Worm (Caenorhabditis elegans): ENCODE data around the gene ugt-67.

ugt-67 gene

DNA sequence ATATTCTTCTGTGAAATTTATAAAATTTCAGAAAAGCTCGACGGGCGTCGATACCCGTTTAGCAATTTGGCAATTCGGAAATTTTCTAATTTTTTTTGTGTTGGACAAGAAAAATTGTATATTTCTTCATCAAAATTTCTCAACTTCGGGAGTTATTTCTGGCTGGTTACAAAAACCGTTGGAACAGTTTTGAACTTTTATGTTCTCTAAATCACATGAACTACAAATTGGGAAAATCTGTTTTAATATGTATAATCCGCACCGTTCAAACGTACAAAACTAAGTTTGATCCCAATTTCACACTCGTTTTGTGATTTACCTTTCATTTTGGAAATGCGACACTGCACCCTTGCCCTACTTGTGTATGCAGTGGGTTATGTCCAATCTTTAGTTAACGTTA lies 15.8 kb upstream of the ugt-67 start, which contains the start of gene T19H12.3:
T19H12.3 (plus strand) TSS at position 301 of the 400 bp plus-strand sequence.
- TF ChIP-seq T20F7.1 (GFP tag; optimal IDR thresholded peaks at IDR 0.05) (no peak), Y5F2A.4 (GFP tag; optimal IDR thresholded peaks at IDR 0.05) (no peak)

DNA sequence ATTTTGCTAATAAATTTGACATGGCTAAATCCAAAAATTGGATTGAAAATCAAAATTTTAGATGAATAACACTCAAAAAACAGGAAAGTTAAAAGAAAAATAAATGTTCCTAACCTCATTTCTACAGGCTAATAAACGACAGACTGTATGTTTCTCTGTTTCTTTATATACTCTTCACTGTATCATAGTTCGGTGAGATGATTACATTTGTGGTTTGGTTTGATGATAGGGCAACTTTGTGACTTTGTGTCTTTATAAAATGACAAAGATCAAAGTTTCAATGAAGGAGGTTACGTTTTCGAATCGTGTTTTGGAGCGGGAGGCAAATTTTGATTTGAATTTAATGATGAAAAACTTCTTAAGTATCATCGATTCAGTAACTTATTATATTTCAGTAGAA lies 11.7 kb upstream of the ugt-67 start, which contains the start of gene ugt-12:
ugt-12 (minus strand) TSS at position 153 of the 400 bp plus-strand sequence.
- TF ChIP-seq hlh-30 (tag; optimal IDR thresholded peaks at IDR 0.05; ENCODE audit: insufficient read depth) (peak; percentile 18), fos-1 (tag; optimal IDR thresholded peaks at IDR 0.05) (no peak), snpc-1.2 (GFP tag; IDR thresholded peaks at IDR 0.05) (no peak), nhr-76 (tag; optimal IDR thresholded peaks at IDR 0.05) (no peak), F10B5.3 (tag; optimal IDR thresholded peaks at IDR 0.05) (no peak), zip-11 (GFP tag; IDR thresholded peaks at IDR 0.05) (no peak), mep-1 (tag; optimal IDR thresholded peaks at IDR 0.05) (peak; percentile 18), pqm-1 (tag; optimal IDR thresholded peaks at IDR 0.05) (peak; percentile 71), saeg-2 (GFP tag; IDR thresholded peaks at IDR 0.05) (no peak), hlh-11 (tag; optimal IDR thresholded peaks at IDR 0.05) (peak; percentile 37), ztf-7 (tag; optimal IDR thresholded peaks at IDR 0.05) (peak; percentile 57), lir-3 (tag; optimal IDR thresholded peaks at IDR 0.05) (no peak), aly-2 (tag; optimal IDR thresholded peaks at IDR 0.05) (no peak), dve-1 (tag; optimal IDR thresholded peaks at IDR 0.05; ENCODE audit: insufficient read depth) (peak; percentile 35), daf-16 (GFP tag; optimal IDR thresholded peaks at IDR 0.05) (no peak), daf-16 (tag; optimal IDR thresholded peaks at IDR 0.05) (peak; percentile 54), rbr-2 (tag; optimal IDR thresholded peaks at IDR 0.05) (no peak), madf-5 (GFP tag; IDR thresholded peaks at IDR 0.05) (no peak), nhr-42 (GFP tag; IDR thresholded peaks at IDR 0.05) (no peak), aha-1 (tag) (no peak), duxl-1 (tag; optimal IDR thresholded peaks at IDR 0.05; ENCODE audit: poor library complexity) (no peak), sdz-12 (GFP tag; optimal IDR thresholded peaks at IDR 0.05) (no peak), nhr-102 (tag; optimal IDR thresholded peaks at IDR 0.05) (peak; percentile 28), daf-12 (tag; optimal IDR thresholded peaks at IDR 0.05) (no peak), dmd-9 (GFP tag; IDR thresholded peaks at IDR 0.05) (no peak), ces-1 (GFP tag; optimal IDR thresholded peaks at IDR 0.05) (no peak), zfp-2 (tag; optimal IDR thresholded peaks at IDR 0.05) (no peak), dpl-1 (GFP tag; optimal IDR thresholded peaks at IDR 0.05) (no peak), unc-39 (tag; optimal IDR thresholded peaks at IDR 0.05) (no peak), dmd-6 (GFP tag; IDR thresholded peaks at IDR 0.05) (peak; percentile 60), nhr-77 (tag; optimal IDR thresholded peaks at IDR 0.05) (peak; percentile 58), lin-38 (GFP tag; IDR thresholded peaks at IDR 0.05) (no peak), nhr-28 (tag; optimal IDR thresholded peaks at IDR 0.05) (peak; percentile 93), ceh-32 (tag; optimal IDR thresholded peaks at IDR 0.05; ENCODE audit: poor library complexity) (no peak), unc-62 (GFP tag; optimal IDR thresholded peaks at IDR 0.05 in 1 of 2) (no peak), unc-62 (tag; optimal IDR thresholded peaks at IDR 0.05) (no peak), ztf-11 (tag; optimal IDR thresholded peaks at IDR 0.05) (no peak), mes-2 (tag; optimal IDR thresholded peaks at IDR 0.05; ENCODE audit: poor library complexity, severe bottlenecking) (no peak), Y5F2A.4 (GFP tag; optimal IDR thresholded peaks at IDR 0.05) (no peak), Y48G9A.11 (GFP tag; IDR thresholded peaks at IDR 0.05) (no peak), lin-39 (tag; optimal IDR thresholded peaks at IDR 0.05) (no peak), ZK546.5 (tag; optimal IDR thresholded peaks at IDR 0.05) (no peak), nhr-111 (GFP tag; optimal IDR thresholded peaks at IDR 0.05) (no peak)
